Worm (Caenorhabditis elegans): ENCODE data around the gene fubl-2.

fubl-2 gene

ce11 chrIII:7120477-7120876 is 32.9 kb upstream of the fubl-2 start:
- peak; percentile 76 for TF ChIP-seq egl-27 (tag; optimal IDR thresholded peaks at IDR 0.05)
- peak; percentile 65 for TF ChIP-seq crh-2 (tag; optimal IDR thresholded peaks at IDR 0.05)
- no peak for TF ChIP-seq blmp-1 (tag; optimal IDR thresholded peaks at IDR 0.05; ENCODE audit: insufficient read depth)
- TF ChIP-seq zag-1 (tag; optimal IDR thresholded peaks at IDR 0.05), result no peak
- TF ChIP-seq C34F6.9 (tag; optimal IDR thresholded peaks at IDR 0.05), result no peak
- TF ChIP-seq lsy-2 (tag; optimal IDR thresholded peaks at IDR 0.05), result peak in 1 of 2 experiments; percentile 28
- TF ChIP-seq nhr-10 (tag; optimal IDR thresholded peaks at IDR 0.05), result no peak
- no peak for TF ChIP-seq nhr-12 (tag; optimal IDR thresholded peaks at IDR 0.05)
- peak; percentile 58 for TF ChIP-seq nhr-25 (tag; optimal IDR thresholded peaks at IDR 0.05)
- no peak for TF ChIP-seq ZK546.5 (tag; optimal IDR thresholded peaks at IDR 0.05)
- peak; percentile 21 for TF ChIP-seq gmeb-1 (tag; optimal IDR thresholded peaks at IDR 0.05)
- peak; percentile 31 for TF ChIP-seq fos-1 (tag; optimal IDR thresholded peaks at IDR 0.05)
- TF ChIP-seq sma-3 (GFP tag; optimal IDR thresholded peaks at IDR 0.05), result peak; percentile 57
- peak; percentile 32 for TF ChIP-seq nhr-21 (tag; optimal IDR thresholded peaks at IDR 0.05)
- no peak for TF ChIP-seq nhr-6 (tag; optimal IDR thresholded peaks at IDR 0.05)
- no peak for TF ChIP-seq sem-4 (tag; optimal IDR thresholded peaks at IDR 0.05)
- peak; percentile 36 for TF ChIP-seq nhr-129 (tag; optimal IDR thresholded peaks at IDR 0.05)
- no peak for TF ChIP-seq ama-1 (optimal IDR thresholded peaks at IDR 0.05)
- peak; percentile 89 for TF ChIP-seq sma-9 (GFP tag; optimal IDR thresholded peaks at IDR 0.05)
- no peak for TF ChIP-seq sma-9 (tag; optimal IDR thresholded peaks at IDR 0.05)
- TF ChIP-seq elt-3 (tag; optimal IDR thresholded peaks at IDR 0.05), result no peak
- TF ChIP-seq ceh-16 (tag; optimal IDR thresholded peaks at IDR 0.05), result no peak
- TF ChIP-seq ztf-11 (tag; optimal IDR thresholded peaks at IDR 0.05), result no peak
- no peak for TF ChIP-seq unc-62 (GFP tag; optimal IDR thresholded peaks at IDR 0.05)
- TF ChIP-seq mab-5 (tag; optimal IDR thresholded peaks at IDR 0.05), result no peak

- TF ChIP-seq sma-3 (GFP tag; optimal IDR thresholded peaks at IDR 0.05), result peak; percentile 74
- TF ChIP-seq crh-2 (tag; optimal IDR thresholded peaks at IDR 0.05), result peak; percentile 79
- TF ChIP-seq R02D3.7 (tag; optimal IDR thresholded peaks at IDR 0.05), result no peak
- TF ChIP-seq elt-1 (tag; optimal IDR thresholded peaks at IDR 0.05), result no peak
- TF ChIP-seq aly-2 (tag; optimal IDR thresholded peaks at IDR 0.05), result no peak
- no peak for TF ChIP-seq unc-39 (tag; optimal IDR thresholded peaks at IDR 0.05)
- no peak for TF ChIP-seq lin-39 (tag; optimal IDR thresholded peaks at IDR 0.05)
- no peak for TF ChIP-seq unc-62 (GFP tag; optimal IDR thresholded peaks at IDR 0.05)
- no peak for TF ChIP-seq Y55F3AM.14 (GFP tag; optimal IDR thresholded peaks at IDR 0.05)
- TF ChIP-seq nhr-25 (tag; optimal IDR thresholded peaks at IDR 0.05), result peak; percentile 89
- peak; percentile 91 for TF ChIP-seq egl-27 (tag; optimal IDR thresholded peaks at IDR 0.05)
- no peak for TF ChIP-seq ztf-1 (GFP tag; conservative IDR thresholded peaks at IDR 0.05)
- peak; percentile 60 for TF ChIP-seq sem-4 (tag; optimal IDR thresholded peaks at IDR 0.05)
- TF ChIP-seq ceh-82 (tag; optimal IDR thresholded peaks at IDR 0.05), result no peak
- TF ChIP-seq gmeb-1 (tag; optimal IDR thresholded peaks at IDR 0.05), result peak; percentile 21
- peak; percentile 74 for TF ChIP-seq blmp-1 (tag; optimal IDR thresholded peaks at IDR 0.05; ENCODE audit: insufficient read depth)
- TF ChIP-seq lin-13 (GFP tag; optimal IDR thresholded peaks at IDR 0.05), result peak; percentile 64
- no peak for TF ChIP-seq nhr-11 (tag; optimal IDR thresholded peaks at IDR 0.05)
- TF ChIP-seq snpc-4 (tag; optimal IDR thresholded peaks at IDR 0.05), result peak; percentile 27
- peak; percentile 81 for TF ChIP-seq sma-9 (GFP tag; optimal IDR thresholded peaks at IDR 0.05)
- TF ChIP-seq sma-9 (tag; optimal IDR thresholded peaks at IDR 0.05), result no peak
- TF ChIP-seq nhr-21 (tag; optimal IDR thresholded peaks at IDR 0.05), result peak; percentile 76
- no peak for TF ChIP-seq mab-5 (tag; optimal IDR thresholded peaks at IDR 0.05)
- TF ChIP-seq ztf-11 (tag; optimal IDR thresholded peaks at IDR 0.05), result no peak
- no peak for TF ChIP-seq nhr-237 (tag; optimal IDR thresholded peaks at IDR 0.05)
- TF ChIP-seq F13H6.1 (tag; optimal IDR thresholded peaks at IDR 0.05), result peak; percentile 87
- peak; percentile 61 for TF ChIP-seq unc-55 (GFP tag; optimal IDR thresholded peaks at IDR 0.05)
- TF ChIP-seq peb-1 (tag; optimal IDR thresholded peaks at IDR 0.05), result no peak
- peak; percentile 86 for TF ChIP-seq nhr-6 (tag; optimal IDR thresholded peaks at IDR 0.05)
- no peak for TF ChIP-seq nhr-12 (tag; optimal IDR thresholded peaks at IDR 0.05)
- peak; percentile 76 for TF ChIP-seq fos-1 (tag; optimal IDR thresholded peaks at IDR 0.05)
- TF ChIP-seq lsy-2 (tag; optimal IDR thresholded peaks at IDR 0.05), result peak; percentile 25 to 69
- peak; percentile 75 for TF ChIP-seq ztf-4 (tag; optimal IDR thresholded peaks at IDR 0.05)
- peak; percentile 7 for TF ChIP-seq ama-1 (optimal IDR thresholded peaks at IDR 0.05)
- no peak for TF ChIP-seq nhr-77 (tag; optimal IDR thresholded peaks at IDR 0.05)
- no peak for TF ChIP-seq mbf-1 (tag; optimal IDR thresholded peaks at IDR 0.05)
- TF ChIP-seq nhr-129 (tag; optimal IDR thresholded peaks at IDR 0.05), result peak; percentile 78
- no peak for TF ChIP-seq ceh-16 (tag; optimal IDR thresholded peaks at IDR 0.05)
- no peak for TF ChIP-seq nhr-23 (tag; optimal IDR thresholded peaks at IDR 0.05)
- TF ChIP-seq mdl-1 (tag; optimal IDR thresholded peaks at IDR 0.05), result no peak
- TF ChIP-seq nhr-10 (tag; optimal IDR thresholded peaks at IDR 0.05), result peak; percentile 35
- no peak for TF ChIP-seq lin-11 (tag; optimal IDR thresholded peaks at IDR 0.05)
- peak; percentile 71 for TF ChIP-seq C34F6.9 (tag; optimal IDR thresholded peaks at IDR 0.05)
These were observed 29.2 kb upstream of the fubl-2 start for ce11 chrIII:7116615-7117252.
